Worm (Caenorhabditis elegans) whole organism, mixed stage, embryonic: Measurements from ENCODE around the gene srx-82.

Experiments used
- M03D4.4 ChIP-seq: sonication (generic microtip); optimal IDR thresholded peaks from 2 replicates; lab custom pipeline; 2017; ENCODE audit warnings: mild to moderate bottlenecking, missing genetic modification characterization, missing compliant biosample characterization
- bed-3 ChIP-seq: fragments of 200-800 bp; sonication (Bioruptor generic); optimal IDR thresholded peaks from 3 replicates; lab custom pipeline; 2018; ENCODE audit warnings: mild to moderate bottlenecking, missing genetic modification characterization, moderate library complexity, missing compliant biosample characterization
- ceh-39 ChIP-seq: fragments of 150-350 bp; optimal IDR thresholded peaks from 2 replicates; lab custom pipeline; 2014; ENCODE audit warnings: missing biosample characterization, missing genetic modification characterization
- ceh-43 ChIP-seq: fragments of 200-800 bp; sonication (Bioruptor generic); optimal IDR thresholded peaks from 2 replicates; lab custom pipeline; 2018; ENCODE audit warnings: mild to moderate bottlenecking, missing genetic modification characterization, moderate library complexity, missing compliant biosample characterization
- ceh-83 ChIP-seq: fragments of 200-800 bp; sonication (Bioruptor generic); optimal IDR thresholded peaks from 2 replicates; lab custom pipeline; 2018; ENCODE audit warnings: mild to moderate bottlenecking, missing genetic modification characterization, missing compliant biosample characterization
- ces-1 ChIP-seq: fragments of 150-350 bp; optimal IDR thresholded peaks from 2 replicates; lab custom pipeline; 2014; ENCODE audit warnings: missing biosample characterization, missing genetic modification reagents, missing genetic modification characterization
- cnd-1 ChIP-seq: fragments of 200-800 bp; sonication (Bioruptor generic); optimal IDR thresholded peaks from 2 replicates; lab custom pipeline; 2018; ENCODE audit warnings: mild to moderate bottlenecking, missing genetic modification characterization, missing compliant biosample characterization
- drap-1 ChIP-seq: fragments of 200-800 bp; sonication (Bioruptor generic); optimal IDR thresholded peaks from 3 replicates; lab custom pipeline; 2018; ENCODE audit warnings: mild to moderate bottlenecking, missing genetic modification characterization, missing compliant biosample characterization
- elt-1 ChIP-seq: sonication (generic microtip); optimal IDR thresholded peaks from 2 replicates; lab custom pipeline; 2017; ENCODE audit warnings: missing genetic modification characterization, mild to moderate bottlenecking, missing compliant biosample characterization, antibody characterized with exemption, moderate library complexity, borderline replicate concordance; ENCODE audit not compliant: insufficient read depth
- elt-3 ChIP-seq: fragments of 150-350 bp; optimal IDR thresholded peaks from 2 replicates; lab custom pipeline; 2014; ENCODE audit warnings: missing biosample characterization, missing genetic modification characterization
- flh-1 ChIP-seq: fragments of 200-800 bp; sonication (Bioruptor generic); optimal IDR thresholded peaks from 2 replicates; lab custom pipeline; 2018; ENCODE audit warnings: mild to moderate bottlenecking, missing genetic modification characterization, moderate library complexity, missing compliant biosample characterization
- ham-2 ChIP-seq: fragments of 200-800 bp; sonication (Bioruptor generic); optimal IDR thresholded peaks from 2 replicates; lab custom pipeline; 2018; ENCODE audit warnings: mild to moderate bottlenecking, missing genetic modification characterization, missing compliant biosample characterization
- hlh-1 ChIP-seq: fragments of 150-350 bp; optimal IDR thresholded peaks from 2 replicates; lab custom pipeline; 2014; ENCODE audit warnings: missing biosample characterization, missing genetic modification reagents, missing genetic modification characterization
- lin-13 ChIP-seq: fragments of 150-350 bp; optimal IDR thresholded peaks from 2 replicates; lab custom pipeline; 2014; ENCODE audit warnings: missing biosample characterization, missing genetic modification characterization
- lin-32 ChIP-seq: fragments of 200-800 bp; sonication (Bioruptor generic); optimal IDR thresholded peaks from 2 replicates; lab custom pipeline; 2018; ENCODE audit warnings: mild to moderate bottlenecking, missing genetic modification characterization, missing compliant biosample characterization
- lsy-2 ChIP-seq: fragments of 150-350 bp; optimal IDR thresholded peaks from 2 replicates; lab custom pipeline; 2014; ENCODE audit warnings: missing biosample characterization, missing genetic modification characterization
- mab-5 ChIP-seq: fragments of 150-350 bp; optimal IDR thresholded peaks from 2 replicates; lab custom pipeline; 2014; ENCODE audit warnings: missing biosample characterization, missing genetic modification characterization
- mep-1 ChIP-seq: fragments of 150-350 bp; optimal IDR thresholded peaks from 2 replicates; lab custom pipeline; 2017; ENCODE audit warnings: missing biosample characterization, missing genetic modification reagents, missing genetic modification characterization, inconsistent platforms
- mls-2 ChIP-seq: sonication (generic microtip); optimal IDR thresholded peaks from 2 replicates; lab custom pipeline; 2016; ENCODE audit warnings: mild to moderate bottlenecking, missing genetic modification characterization, moderate library complexity, missing compliant biosample characterization
- nhr-12 ChIP-seq: fragments of 150-350 bp; optimal IDR thresholded peaks from 2 replicates; lab custom pipeline; 2014; ENCODE audit warnings: missing biosample characterization, missing genetic modification characterization
- nhr-2 ChIP-seq: fragments of 150-350 bp; optimal IDR thresholded peaks from 2 replicates; lab custom pipeline; 2014; ENCODE audit warnings: missing biosample characterization, missing genetic modification characterization
- nhr-237 ChIP-seq: fragments of 150-350 bp; optimal IDR thresholded peaks from 2 replicates; lab custom pipeline; 2014; ENCODE audit warnings: missing biosample characterization, missing genetic modification characterization
- nhr-28 ChIP-seq: fragments of 150-350 bp; optimal IDR thresholded peaks from 2 replicates; lab custom pipeline; 2014; ENCODE audit warnings: missing biosample characterization, missing genetic modification characterization
- pha-4 ChIP-seq: fragments of 150-350 bp; optimal IDR thresholded peaks from 2 replicates; lab custom pipeline; 2018; ENCODE audit warnings: missing biosample characterization, missing genetic modification reagents, missing genetic modification characterization
- sem-2 ChIP-seq: fragments of 200-800 bp; sonication (Bioruptor generic); optimal IDR thresholded peaks from 2 replicates; lab custom pipeline; 2018; ENCODE audit warnings: mild to moderate bottlenecking, missing genetic modification characterization, missing compliant biosample characterization
- snpc-4 ChIP-seq: fragments of 150-350 bp; optimal IDR thresholded peaks from 2 replicates; lab custom pipeline; 2014; ENCODE audit warnings: missing biosample characterization, missing genetic modification characterization
- sptf-1 ChIP-seq: sonication (generic microtip); optimal IDR thresholded peaks from 2 replicates; lab custom pipeline; 2017; ENCODE audit warnings: mild to moderate bottlenecking, missing genetic modification characterization, moderate library complexity, missing compliant biosample characterization
- tbx-8 ChIP-seq: fragments of 200-800 bp; sonication (Bioruptor generic); optimal IDR thresholded peaks from 2 replicates; lab custom pipeline; 2018; ENCODE audit warnings: mild to moderate bottlenecking, missing genetic modification characterization, moderate library complexity, missing compliant biosample characterization
- unc-120 ChIP-seq: sonication (generic microtip); optimal IDR thresholded peaks from 2 replicates; lab custom pipeline; 2017; ENCODE audit warnings: missing genetic modification characterization, missing compliant biosample characterization; ENCODE audit not compliant: poor library complexity, severe bottlenecking
- unc-39 ChIP-seq: fragments of 150-350 bp; optimal IDR thresholded peaks from 2 replicates; lab custom pipeline; 2014; ENCODE audit warnings: missing biosample characterization, missing genetic modification characterization
- unc-62 ChIP-seq: fragments of 150-350 bp; optimal IDR thresholded peaks from 2 replicates; lab custom pipeline; 2014; ENCODE audit warnings: missing biosample characterization, missing genetic modification reagents, missing genetic modification characterization
- zip-8 ChIP-seq: fragments of 150-350 bp; optimal IDR thresholded peaks from 2 replicates; lab custom pipeline; 2014; ENCODE audit warnings: missing biosample characterization, missing genetic modification characterization

srx-82 gene

DNA sequence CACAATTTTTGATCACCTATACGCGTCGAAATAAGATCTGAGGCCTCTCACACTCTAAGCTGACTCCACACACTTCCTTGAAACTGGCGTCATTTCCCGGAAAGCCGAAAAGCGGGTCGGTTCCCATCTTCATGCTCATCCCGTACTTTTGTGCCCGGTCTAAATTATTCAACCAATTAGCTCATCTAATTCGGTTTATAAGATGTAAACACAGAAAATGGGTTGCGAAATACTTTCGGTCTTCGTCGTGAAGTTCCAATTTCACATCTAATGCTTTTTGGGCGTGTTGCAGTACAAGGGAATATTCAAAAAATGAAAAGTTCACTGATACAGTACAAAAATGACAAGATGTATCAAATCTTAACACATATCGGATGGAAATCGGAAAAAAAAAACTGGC lies 41.6 kb downstream of the srx-82 start:
- TF ChIP-seq hlh-1 (tag; lab: Kevin White, UChicago) (no peak), ces-1 (GFP tag; lab: Kevin White, UChicago) (peak; percentile 6)

- TF ChIP-seq elt-3 (tag; lab: Kevin White, UChicago) (no peak), bed-3 (GFP tag; lab: Kevin White, UChicago) (no peak), nhr-12 (tag; lab: Kevin White, UChicago) (no peak), drap-1 (GFP tag; lab: Kevin White, UChicago) (no peak), sem-2 (GFP tag; lab: Kevin White, UChicago) (no peak), ceh-43 (GFP tag; lab: Kevin White, UChicago) (no peak), ceh-83 (no peak), ceh-39 (tag; lab: Kevin White, UChicago) (no peak), snpc-4 (tag; lab: Kevin White, UChicago) (no peak), unc-120 (tag; lab: Kevin White, UChicago) (no peak), unc-39 (tag; lab: Kevin White, UChicago) (no peak), zip-8 (tag; lab: Kevin White, UChicago) (no peak), lin-13 (tag; lab: Kevin White, UChicago) (no peak)
- TF ChIP-seq, all 35 proteins: peak for 0
These were observed 46.1 kb downstream of the srx-82 start for ce11 chrV:11635587-11635986.

DNA sequence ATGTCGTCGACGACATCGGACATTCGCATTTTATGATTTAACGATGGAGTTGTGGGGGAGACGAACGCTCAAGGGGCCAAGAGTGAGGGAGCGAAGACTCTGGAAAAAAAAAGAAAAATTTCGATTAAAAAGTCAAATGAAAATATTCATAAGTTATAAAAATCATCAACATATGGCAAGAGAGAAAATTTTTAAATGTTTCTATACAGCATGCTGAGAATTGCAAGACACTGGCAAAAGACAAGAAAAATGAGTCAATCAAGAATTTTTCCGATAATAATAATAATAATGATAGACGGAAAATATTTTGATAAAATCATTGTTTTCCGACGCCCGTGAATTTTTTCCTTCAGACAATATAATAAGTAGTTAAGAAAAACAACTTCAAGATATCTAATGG lies 47.7 kb downstream of the srx-82 start, which contains the start of gene sipa-1:
sipa-1 (minus strand) TSS at position 101 of the 400 bp plus-strand sequence.
- TF ChIP-seq elt-1 (tag; lab: Kevin White, UChicago) (no peak), nhr-2 (no peak), lsy-2 (no peak), M03D4.4 (no peak), snpc-4 (tag; lab: Kevin White, UChicago) (no peak), nhr-237 (tag; lab: Kevin White, UChicago) (no peak), nhr-12 (tag; lab: Kevin White, UChicago) (no peak), sptf-1 (tag; lab: Kevin White, UChicago) (no peak), mls-2 (no peak), unc-120 (tag; lab: Kevin White, UChicago) (no peak), unc-62 (GFP tag; lab: Kevin White, UChicago) (no peak), mep-1 (tag; lab: Kevin White, UChicago) (no peak), lin-32 (GFP tag; lab: Kevin White, UChicago) (no peak), nhr-28 (no peak), ceh-39 (tag; lab: Kevin White, UChicago) (no peak)

DNA sequence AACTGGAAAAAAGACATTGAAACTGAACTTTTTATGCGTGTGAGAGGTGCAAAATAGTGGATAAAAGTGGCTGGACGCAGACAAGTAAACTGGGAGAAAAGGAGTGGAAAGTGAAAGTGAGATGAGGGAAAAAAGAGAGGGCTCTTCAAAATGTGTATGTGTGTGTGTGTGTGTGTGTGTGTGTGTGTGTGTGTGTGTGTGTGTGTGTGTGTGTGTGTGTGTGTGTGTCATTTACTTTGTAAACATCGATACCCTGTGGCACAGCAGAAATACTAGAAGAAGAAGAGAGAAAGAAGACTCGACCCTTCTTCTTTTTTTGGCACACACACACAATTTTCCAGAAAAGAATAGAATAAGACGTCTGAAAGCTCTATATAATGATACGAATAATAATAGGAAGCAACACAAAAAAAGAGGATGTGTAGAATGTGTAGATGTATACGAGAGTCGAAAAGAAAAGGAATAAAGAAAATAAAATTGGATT lies 49.1 kb downstream of the srx-82 start:
- TF ChIP-seq unc-62 (GFP tag; lab: Kevin White, UChicago), result no peak
- no peak for TF ChIP-seq tbx-8 (GFP tag; lab: Kevin White, UChicago)
- peak; percentile 41 for TF ChIP-seq sptf-1 (tag; lab: Kevin White, UChicago)
- no peak for TF ChIP-seq ceh-43 (GFP tag; lab: Kevin White, UChicago)
- TF ChIP-seq pha-4 (tag; lab: Kevin White, UChicago), result peak; percentile 34
- TF ChIP-seq mab-5 (tag; lab: Kevin White, UChicago), result no peak
- no peak for TF ChIP-seq flh-1 (GFP tag; lab: Kevin White, UChicago)
- TF ChIP-seq lin-13 (tag; lab: Kevin White, UChicago), result no peak
- peak; percentile 24 for TF ChIP-seq mls-2
- no peak for TF ChIP-seq ham-2 (GFP tag; lab: Kevin White, UChicago)
- no peak for TF ChIP-seq nhr-28
- peak; percentile 32 for TF ChIP-seq ceh-83
- peak; percentile 53 for TF ChIP-seq M03D4.4
- TF ChIP-seq cnd-1 (tag; lab: Kevin White, UChicago), result no peak
- no peak for TF ChIP-seq bed-3 (GFP tag; lab: Kevin White, UChicago)
- TF ChIP-seq elt-3 (tag; lab: Kevin White, UChicago), result no peak
- peak; percentile 13 for TF ChIP-seq unc-120 (tag; lab: Kevin White, UChicago)
- TF ChIP-seq ces-1 (GFP tag; lab: Kevin White, UChicago), result peak; percentile 70
- peak; percentile 23 for TF ChIP-seq drap-1 (GFP tag; lab: Kevin White, UChicago)
- no peak for TF ChIP-seq nhr-12 (tag; lab: Kevin White, UChicago)
